Worm (Caenorhabditis elegans) whole organism, L3 larva: ENCODE results near the gene rsr-2.

Source experiments
- R02D3.7 ChIP-seq: fragments of 150-350 bp; optimal IDR thresholded peaks from 2 replicates; lab custom pipeline; 2014; ENCODE audit warnings: missing biosample characterization, missing genetic modification characterization
- ZK546.5 ChIP-seq: sonication (generic microtip); optimal IDR thresholded peaks from 2 replicates; lab custom pipeline; 2017; ENCODE audit warnings: missing biosample characterization, missing genetic modification characterization
- aly-2 ChIP-seq: fragments of 150-350 bp; optimal IDR thresholded peaks from 2 replicates; lab custom pipeline; 2014; ENCODE audit warnings: missing biosample characterization, missing genetic modification characterization
- ama-1 ChIP-seq: fragments of 150-350 bp; optimal IDR thresholded peaks from 2 replicates; lab custom pipeline; 2018
- ceh-16 ChIP-seq: sonication (generic microtip); optimal IDR thresholded peaks from 2 replicates; lab custom pipeline; 2017; ENCODE audit warnings: missing biosample characterization, missing genetic modification characterization
- ceh-28 ChIP-seq: fragments of 150-350 bp; optimal IDR thresholded peaks from 2 replicates; lab custom pipeline; 2014; ENCODE audit warnings: missing biosample characterization, missing genetic modification reagents, missing genetic modification characterization
- ceh-82 ChIP-seq: fragments of 150-350 bp; optimal IDR thresholded peaks from 2 replicates; lab custom pipeline; 2014; ENCODE audit warnings: missing biosample characterization, missing genetic modification characterization
- ceh-9 ChIP-seq: sonication (generic microtip); optimal IDR thresholded peaks from 2 replicates; lab custom pipeline; 2018; ENCODE audit warnings: missing biosample characterization, missing genetic modification characterization
- daf-12 ChIP-seq: fragments of 150-350 bp; optimal IDR thresholded peaks from 2 replicates; lab custom pipeline; 2014; ENCODE audit warnings: missing biosample characterization, missing genetic modification reagents, missing genetic modification characterization
- egl-27 ChIP-seq: sonication (generic microtip); optimal IDR thresholded peaks from 4 replicates; lab custom pipeline; 2017; ENCODE audit warnings: missing biosample characterization, missing genetic modification reagents, missing genetic modification characterization
- egl-5 ChIP-seq: fragments of 150-350 bp; optimal IDR thresholded peaks from 2 replicates; lab custom pipeline; 2017; ENCODE audit warnings: missing biosample characterization, missing genetic modification reagents, missing genetic modification characterization, inconsistent platforms
- elt-1 ChIP-seq: fragments of 150-350 bp; optimal IDR thresholded peaks from 2 replicates; lab custom pipeline; 2014; ENCODE audit warnings: missing biosample characterization, missing genetic modification characterization
- elt-2 ChIP-seq: sonication (generic microtip); optimal IDR thresholded peaks from 2 replicates; lab custom pipeline; 2016; ENCODE audit warnings: missing genetic modification reagents, mild to moderate bottlenecking, missing genetic modification characterization, missing compliant biosample characterization
- elt-3 ChIP-seq, 3 experiments: fragments of 150-350 bp in 1 of 3; sonication (generic microtip) in 2 of 3; optimal IDR thresholded peaks; 2 replicates in 2 of 3; 4 replicates in 1 of 3; lab custom pipeline; 2014 to 2017; ENCODE audit warnings: missing biosample characterization in 3 of 3, missing genetic modification characterization in 3 of 3
- eor-1 ChIP-seq, 2 experiments: fragments of 150-350 bp; optimal IDR thresholded peaks; 2 replicates each; lab custom pipeline; 2014 to 2018; ENCODE audit warnings: missing biosample characterization in 2 of 2, missing genetic modification characterization in 2 of 2
- fkh-10 ChIP-seq: sonication (generic microtip); optimal IDR thresholded peaks from 2 replicates; lab custom pipeline; 2017; ENCODE audit warnings: missing biosample characterization, missing genetic modification reagents, missing genetic modification characterization
- fkh-2 ChIP-seq: fragments of 150-350 bp; optimal IDR thresholded peaks from 2 replicates; lab custom pipeline; 2014; ENCODE audit warnings: missing biosample characterization, missing genetic modification reagents, missing genetic modification characterization
- fos-1 ChIP-seq: fragments of 150-350 bp; optimal IDR thresholded peaks from 2 replicates; lab custom pipeline; 2014; ENCODE audit warnings: missing biosample characterization, missing genetic modification characterization
- hmg-11 ChIP-seq: sonication (generic microtip); optimal IDR thresholded peaks from 2 replicates; lab custom pipeline; 2016; ENCODE audit warnings: missing genetic modification characterization, missing compliant biosample characterization
- jun-1 ChIP-seq: fragments of 150-350 bp; optimal IDR thresholded peaks from 2 replicates; lab custom pipeline; 2014; ENCODE audit warnings: missing biosample characterization, missing genetic modification reagents, missing genetic modification characterization
- lin-15B ChIP-seq: fragments of 150-350 bp; optimal IDR thresholded peaks from 2 replicates; lab custom pipeline; 2014; ENCODE audit warnings: missing biosample characterization, missing genetic modification characterization
- lin-39 ChIP-seq: fragments of 150-350 bp; optimal IDR thresholded peaks from 2 replicates; lab custom pipeline; 2018; ENCODE audit warnings: missing biosample characterization, missing genetic modification reagents, missing genetic modification characterization
- lsy-12 ChIP-seq: sonication (generic microtip); optimal IDR thresholded peaks from 2 replicates; lab custom pipeline; 2016; ENCODE audit warnings: mild to moderate bottlenecking, missing genetic modification characterization, missing compliant biosample characterization
- mdl-1 ChIP-seq: fragments of 150-350 bp; optimal IDR thresholded peaks from 2 replicates; lab custom pipeline; 2014; ENCODE audit warnings: missing biosample characterization, missing genetic modification characterization
- mml-1 ChIP-seq: fragments of 150-350 bp; sonication (generic microtip); optimal IDR thresholded peaks from 3 replicates; lab custom pipeline; 2014; ENCODE audit warnings: missing biosample characterization, missing genetic modification characterization
- nfya-1 ChIP-seq: sonication (generic microtip); optimal IDR thresholded peaks from 2 replicates; lab custom pipeline; 2017; ENCODE audit warnings: missing genetic modification characterization, mild to moderate bottlenecking, missing compliant biosample characterization, antibody characterized with exemption, moderate library complexity; ENCODE audit not compliant: insufficient read depth
- nhr-11 ChIP-seq: fragments of 150-350 bp; optimal IDR thresholded peaks from 2 replicates; lab custom pipeline; 2014; ENCODE audit warnings: missing biosample characterization, missing genetic modification characterization
- nhr-12 ChIP-seq: fragments of 150-350 bp; optimal IDR thresholded peaks from 2 replicates; lab custom pipeline; 2014; ENCODE audit warnings: missing biosample characterization, missing genetic modification characterization
- nhr-23 ChIP-seq: fragments of 150-350 bp; optimal IDR thresholded peaks from 2 replicates; lab custom pipeline; 2014; ENCODE audit warnings: missing biosample characterization, missing genetic modification reagents, missing genetic modification characterization
- nhr-237 ChIP-seq: fragments of 150-350 bp; optimal IDR thresholded peaks from 2 replicates; lab custom pipeline; 2014; ENCODE audit warnings: missing biosample characterization, missing genetic modification characterization
- nhr-25 ChIP-seq: sonication (generic microtip); optimal IDR thresholded peaks from 2 replicates; lab custom pipeline; 2017; ENCODE audit warnings: missing biosample characterization, missing genetic modification characterization
- nhr-28 ChIP-seq: fragments of 150-350 bp; optimal IDR thresholded peaks from 2 replicates; lab custom pipeline; 2014; ENCODE audit warnings: missing biosample characterization, missing genetic modification characterization
- nhr-43 ChIP-seq: sonication (generic microtip); optimal IDR thresholded peaks from 2 replicates; lab custom pipeline; 2016; ENCODE audit warnings: mild to moderate bottlenecking, missing genetic modification characterization, missing compliant biosample characterization; ENCODE audit not compliant: poor library complexity, severe bottlenecking
- nhr-67 ChIP-seq: fragments of 150-350 bp; optimal IDR thresholded peaks from 2 replicates; lab custom pipeline; 2014; ENCODE audit warnings: missing biosample characterization, missing genetic modification characterization
- nhr-76 ChIP-seq: fragments of 150-350 bp; sonication (generic microtip); optimal IDR thresholded peaks from 5 replicates; lab custom pipeline; 2014; ENCODE audit warnings: missing biosample characterization, missing genetic modification characterization
- nhr-77 ChIP-seq: fragments of 150-350 bp; optimal IDR thresholded peaks from 2 replicates; lab custom pipeline; 2014; ENCODE audit warnings: missing biosample characterization, missing genetic modification characterization
- pha-4 ChIP-seq: fragments of 150-350 bp; optimal IDR thresholded peaks from 2 replicates; lab custom pipeline; 2014; ENCODE audit warnings: missing biosample characterization, missing genetic modification reagents, missing genetic modification characterization
- pqm-1 ChIP-seq: fragments of 150-350 bp; optimal IDR thresholded peaks from 2 replicates; lab custom pipeline; 2017; ENCODE audit warnings: missing biosample characterization, missing genetic modification characterization, inconsistent platforms
- sea-2 ChIP-seq: fragments of 150-350 bp; sonication (generic microtip); optimal IDR thresholded peaks from 4 replicates; lab custom pipeline; 2014; ENCODE audit warnings: missing biosample characterization, missing genetic modification reagents, missing genetic modification characterization
- skn-1 ChIP-seq: fragments of 150-350 bp; optimal IDR thresholded peaks from 2 replicates; lab custom pipeline; 2014; ENCODE audit warnings: missing biosample characterization, missing genetic modification characterization
- snpc-4 ChIP-seq: fragments of 150-350 bp; optimal IDR thresholded peaks from 2 replicates; lab custom pipeline; 2014; ENCODE audit warnings: missing biosample characterization, missing genetic modification characterization
- tbx-2 ChIP-seq: sonication (generic microtip); optimal IDR thresholded peaks from 2 replicates; lab custom pipeline; 2016; ENCODE audit warnings: mild to moderate bottlenecking, missing genetic modification characterization, missing compliant biosample characterization
- unc-39 ChIP-seq: sonication (generic microtip); optimal IDR thresholded peaks from 4 replicates; lab custom pipeline; 2017; ENCODE audit warnings: missing biosample characterization, missing genetic modification characterization
- unc-62 ChIP-seq: fragments of 150-350 bp; sonication (generic microtip); optimal IDR thresholded peaks from 4 replicates; lab custom pipeline; 2014; ENCODE audit warnings: missing biosample characterization, missing genetic modification reagents, missing genetic modification characterization
- zag-1 ChIP-seq: fragments of 150-350 bp; optimal IDR thresholded peaks from 2 replicates; lab custom pipeline; 2014; ENCODE audit warnings: missing biosample characterization, missing genetic modification characterization
- ztf-11 ChIP-seq: fragments of 150-350 bp; optimal IDR thresholded peaks from 2 replicates; lab custom pipeline; 2014; ENCODE audit warnings: missing biosample characterization, missing genetic modification characterization
- ztf-4 ChIP-seq: fragments of 150-350 bp; optimal IDR thresholded peaks from 2 replicates; lab custom pipeline; 2014; ENCODE audit warnings: missing biosample characterization, missing genetic modification characterization

The rsr-2 gene

DNA sequence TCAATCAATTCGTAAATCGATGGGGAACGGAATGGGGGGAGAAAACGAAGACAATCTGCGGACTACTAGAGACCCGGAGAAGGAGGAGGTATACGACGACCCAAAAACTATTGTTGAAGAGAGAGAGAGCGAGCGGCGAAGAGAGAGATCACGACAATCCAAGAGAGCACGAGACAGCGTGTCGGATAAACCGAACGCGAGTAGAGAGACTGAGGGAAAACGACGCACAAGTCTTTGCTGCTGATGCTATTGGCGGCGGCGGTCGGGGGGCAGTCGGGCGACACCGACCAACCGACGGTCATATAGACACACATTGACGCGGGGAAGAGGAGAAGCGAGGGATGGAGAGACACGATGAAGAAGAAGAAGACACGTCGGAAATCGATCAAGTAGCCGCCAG is 2.6 kb upstream of the rsr-2 start:
- TF ChIP-seq ZK546.5 (tag; lab: Kevin White, UChicago), result no peak
- no peak for TF ChIP-seq elt-3 (tag; optimal IDR thresholded peaks at IDR 0.05; lab: Kevin White, UChicago)
- no peak for TF ChIP-seq nhr-237 (tag; lab: Kevin White, UChicago)
- no peak for TF ChIP-seq ceh-16 (tag; lab: Kevin White, UChicago)
- TF ChIP-seq sea-2 (GFP tag; lab: Kevin White, UChicago), result peak; percentile 14
- peak; percentile 60 for TF ChIP-seq R02D3.7 (tag; lab: Kevin White, UChicago)
- peak; percentile 1 for TF ChIP-seq skn-1
- peak; percentile 67 for TF ChIP-seq nhr-43 (tag; lab: Kevin White, UChicago)
- TF ChIP-seq nhr-77 (tag; lab: Kevin White, UChicago), result no peak
- peak; percentile 5 for TF ChIP-seq jun-1 (tag; lab: Kevin White, UChicago)
- TF ChIP-seq ztf-4 (tag; lab: Kevin White, UChicago), result no peak
- no peak for TF ChIP-seq unc-39
- peak; percentile 84 for TF ChIP-seq ceh-28 (tag; lab: Kevin White, UChicago)
- TF ChIP-seq mml-1, result no peak
- TF ChIP-seq nhr-11 (tag; lab: Kevin White, UChicago), result no peak
- TF ChIP-seq unc-62, result peak; percentile 31
- no peak for TF ChIP-seq mdl-1 (tag; lab: Kevin White, UChicago)
- TF ChIP-seq hmg-11 (tag; lab: Kevin White, UChicago), result peak; percentile 92
- no peak for TF ChIP-seq eor-1 (tag; optimal IDR thresholded peaks at IDR 0.05; lab: Kevin White, UChicago)
- peak; percentile 93 for TF ChIP-seq nfya-1 (tag; lab: Kevin White, UChicago)
- peak; percentile 27 for TF ChIP-seq egl-27 (tag; lab: Kevin White, UChicago)
- no peak for TF ChIP-seq zag-1
- peak; percentile 85 for TF ChIP-seq pha-4 (tag; lab: Kevin White, UChicago)
- TF ChIP-seq lin-39, result peak; percentile 76
- no peak for TF ChIP-seq pqm-1 (tag; lab: Kevin White, UChicago)
- no peak for TF ChIP-seq aly-2
- peak; percentile 79 for TF ChIP-seq lin-15B (tag; lab: Kevin White, UChicago)
- TF ChIP-seq ama-1, result peak; percentile 5
- TF ChIP-seq fos-1, result no peak
- TF ChIP-seq egl-5 (tag; lab: Kevin White, UChicago), result peak; percentile 62
- TF ChIP-seq nhr-23 (tag; lab: Kevin White, UChicago), result peak; percentile 65
- peak; percentile 63 for TF ChIP-seq tbx-2
- no peak for TF ChIP-seq elt-1 (tag; lab: Kevin White, UChicago)
- TF ChIP-seq ceh-82 (tag; lab: Kevin White, UChicago), result no peak
- TF ChIP-seq elt-2 (tag; lab: Kevin White, UChicago), result peak; percentile 28
- no peak for TF ChIP-seq nhr-28 (tag; lab: Kevin White, UChicago)
- TF ChIP-seq nhr-67, result no peak
- no peak for TF ChIP-seq nhr-12 (tag; lab: Kevin White, UChicago)
- peak; percentile 90 for TF ChIP-seq nhr-25 (tag; lab: Kevin White, UChicago)
- TF ChIP-seq fkh-2 (tag; lab: Kevin White, UChicago), result no peak
- no peak for TF ChIP-seq ceh-9 (tag; lab: Kevin White, UChicago)
- no peak for TF ChIP-seq nhr-76 (tag; lab: Kevin White, UChicago)
- TF ChIP-seq ztf-11, result no peak
- no peak for TF ChIP-seq daf-12
- peak; percentile 35 for TF ChIP-seq fkh-10 (GFP tag; lab: Kevin White, UChicago)
- peak; percentile 88 for TF ChIP-seq snpc-4 (tag; lab: Kevin White, UChicago)
- TF ChIP-seq lsy-12 (tag; lab: Kevin White, UChicago), result peak; percentile 41
